Fruit fly (Drosophila melanogaster) whole organism, wandering third instar larva: Measurements from ENCODE around the gene Chsy.

Experiments
- Abd-B ChIP-seq: fragments of >200 bp; optimal IDR thresholded peaks from 2 replicates; lab custom pipeline; 2017; ENCODE audit warnings: missing biosample characterization, missing genetic modification characterization
- CG32264 ChIP-seq: fragments of 200-800 bp; sonication (Bioruptor generic); optimal IDR thresholded peaks from 2 replicates; lab custom pipeline; 2016; ENCODE audit warnings: missing biosample characterization, missing genetic modification characterization
- CG9705 ChIP-seq: fragments of 200-800 bp; sonication (Bioruptor generic); optimal IDR thresholded peaks from 2 replicates; lab custom pipeline; 2018; ENCODE audit warnings: missing biosample characterization, mild to moderate bottlenecking, missing genetic modification characterization
- CrebA ChIP-seq: fragments of 200-800 bp; sonication (Bioruptor generic); optimal IDR thresholded peaks from 2 replicates; lab custom pipeline; 2016; ENCODE audit warnings: missing biosample characterization, mild to moderate bottlenecking, missing genetic modification characterization, borderline replicate concordance
- Dfd ChIP-seq: fragments of >200 bp; optimal IDR thresholded peaks from 2 replicates; lab custom pipeline; 2017; ENCODE audit warnings: missing biosample characterization, missing genetic modification characterization
- Dif ChIP-seq: fragments of 200-275, 200-300 bp; sonication (Bioruptor generic); optimal IDR thresholded peaks from 2 replicates; lab custom pipeline; 2018; ENCODE audit warnings: missing biosample characterization, missing genetic modification characterization; ENCODE audit not compliant: partially characterized antibody
- GATAd ChIP-seq: sonication (Bioruptor generic); optimal IDR thresholded peaks from 2 replicates; lab custom pipeline; 2016; ENCODE audit warnings: missing biosample characterization, missing genetic modification characterization
- HLH106 ChIP-seq: fragments of 200-800 bp; optimal IDR thresholded peaks from 3 replicates; lab custom pipeline; 2019; ENCODE audit warnings: missing biosample characterization, mild to moderate bottlenecking, missing genetic modification characterization, moderate library complexity
- Hnf4 ChIP-seq: fragments of 200-800 bp; sonication (Bioruptor generic); optimal IDR thresholded peaks from 2 replicates; lab custom pipeline; 2016; ENCODE audit warnings: missing biosample characterization, mild to moderate bottlenecking, missing genetic modification characterization
- Hr78 ChIP-seq: fragments of >200 bp; optimal IDR thresholded peaks from 2 replicates; lab custom pipeline; 2017; ENCODE audit warnings: missing biosample characterization, missing genetic modification characterization
- Hr83 ChIP-seq: fragments of 200-300 bp; sonication (Bioruptor generic); optimal IDR thresholded peaks from 2 replicates; lab custom pipeline; 2016; ENCODE audit warnings: missing biosample characterization, mild to moderate bottlenecking, missing genetic modification characterization, moderate library complexity; ENCODE audit not compliant: poor library complexity, severe bottlenecking
- Jra ChIP-seq: sonication (Bioruptor generic); optimal IDR thresholded peaks from 2 replicates; lab custom pipeline; 2016; ENCODE audit warnings: missing biosample characterization, missing genetic modification characterization
- Mio ChIP-seq: sonication (Bioruptor generic); optimal IDR thresholded peaks from 2 replicates; lab custom pipeline; 2016; ENCODE audit warnings: missing biosample characterization, missing genetic modification characterization
- Myc ChIP-seq: fragments of >200 bp; optimal IDR thresholded peaks from 2 replicates; lab custom pipeline; 2017
- N ChIP-seq: fragments of >200 bp; optimal IDR thresholded peaks from 2 replicates; lab custom pipeline; 2018; ENCODE audit warnings: missing biosample characterization, missing external identifiers, missing genetic modification characterization
- OdsH ChIP-seq: fragments of 200-800 bp; sonication (Bioruptor generic); optimal IDR thresholded peaks from 2 replicates; lab custom pipeline; 2016; ENCODE audit warnings: missing biosample characterization, mild to moderate bottlenecking, missing genetic modification characterization
- Rel ChIP-seq, 2 experiments: fragments of 200-800 bp; sonication (Bioruptor generic) in 1 of 2; optimal IDR thresholded peaks; 2 replicates in 1 of 2; 3 replicates in 1 of 2; lab custom pipeline; 2016 to 2019; ENCODE audit warnings: mild to moderate bottlenecking in 2 of 2, missing biosample characterization in 2 of 2, missing genetic modification characterization in 2 of 2, moderate library complexity in 1 of 2
- Sp1 ChIP-seq: fragments of 200-800 bp; sonication (Bioruptor generic); optimal IDR thresholded peaks from 3 replicates; lab custom pipeline; 2019; ENCODE audit warnings: missing biosample characterization, mild to moderate bottlenecking, missing genetic modification characterization, moderate library complexity
- Vsx2 ChIP-seq: fragments of 200-300, 225-300 bp; sonication (Bioruptor generic); optimal IDR thresholded peaks from 2 replicates; lab custom pipeline; 2018; ENCODE audit warnings: missing biosample characterization, missing genetic modification characterization; ENCODE audit not compliant: partially characterized antibody
- br ChIP-seq: fragments of 200-800 bp; sonication (Bioruptor generic); optimal IDR thresholded peaks from 2 replicates; lab custom pipeline; 2016; ENCODE audit warnings: missing biosample characterization, missing genetic modification characterization
- brk ChIP-seq: fragments of 200-800 bp; sonication (Bioruptor generic); optimal IDR thresholded peaks from 2 replicates; lab custom pipeline; 2016; ENCODE audit warnings: missing biosample characterization, mild to moderate bottlenecking, missing genetic modification characterization
- dl ChIP-seq, 2 experiments: fragments of 175-275, 200-275 bp in 1 of 2; fragments of 200-275 bp in 1 of 2; sonication (Bioruptor generic); optimal IDR thresholded peaks; lab custom pipeline; 2018; ENCODE audit warnings: mild to moderate bottlenecking in 2 of 2, missing biosample characterization in 2 of 2, missing genetic modification characterization in 2 of 2, moderate library complexity in 2 of 2; ENCODE audit not compliant: partially characterized antibody in 2 of 2, insufficient read depth in 1 of 2
- dmrt93B ChIP-seq: fragments of 200-800 bp; sonication (Bioruptor generic); optimal IDR thresholded peaks from 2 replicates; lab custom pipeline; 2018; ENCODE audit warnings: missing biosample characterization, mild to moderate bottlenecking, missing genetic modification characterization
- dsf ChIP-seq: sonication (Bioruptor generic); optimal IDR thresholded peaks from 2 replicates; lab custom pipeline; 2016; ENCODE audit warnings: missing biosample characterization, missing genetic modification characterization, borderline replicate concordance
- ey ChIP-seq: fragments of 200-800 bp; sonication (Bioruptor generic); optimal IDR thresholded peaks from 2 replicates; lab custom pipeline; 2016; ENCODE audit warnings: missing biosample characterization, missing genetic modification characterization
- foxo ChIP-seq, 2 experiments: fragments of 200-800 bp; sonication (Bioruptor generic); optimal IDR thresholded peaks; 2 replicates in 1 of 2; 3 replicates in 1 of 2; lab custom pipeline; 2016 to 2017; ENCODE audit warnings: missing biosample characterization in 2 of 2, missing genetic modification characterization in 2 of 2
- fru ChIP-seq: fragments of 200-800 bp; sonication (Bioruptor generic); optimal IDR thresholded peaks from 3 replicates; lab custom pipeline; 2016; ENCODE audit warnings: missing biosample characterization, mild to moderate bottlenecking, missing genetic modification characterization
- h ChIP-seq: fragments of 200-800 bp; sonication (Bioruptor generic); optimal IDR thresholded peaks from 3 replicates; lab custom pipeline; 2016; ENCODE audit warnings: missing biosample characterization, mild to moderate bottlenecking, missing genetic modification characterization
- jim ChIP-seq: fragments of 175-275, 200-325 bp; sonication (Bioruptor generic); optimal IDR thresholded peaks from 2 replicates; lab custom pipeline; 2016; ENCODE audit warnings: missing biosample characterization, mild to moderate bottlenecking, missing genetic modification characterization
- lola ChIP-seq: fragments of >200 bp; optimal IDR thresholded peaks from 2 replicates; lab custom pipeline; 2017; ENCODE audit warnings: missing biosample characterization, missing genetic modification characterization
- pan ChIP-seq: fragments of >200 bp; optimal IDR thresholded peaks from 2 replicates; lab custom pipeline; 2017
- psq ChIP-seq: fragments of 200-800 bp; sonication (Bioruptor generic); optimal IDR thresholded peaks from 3 replicates; lab custom pipeline; 2017; ENCODE audit warnings: missing biosample characterization, mild to moderate bottlenecking, missing genetic modification characterization, moderate library complexity
- rgr ChIP-seq: fragments of 200-800 bp; sonication (Bioruptor generic); optimal IDR thresholded peaks from 3 replicates; lab custom pipeline; 2016; ENCODE audit warnings: missing biosample characterization, mild to moderate bottlenecking, missing genetic modification characterization
- sage ChIP-seq: fragments of 200-800 bp; sonication (Bioruptor generic); optimal IDR thresholded peaks from 2 replicates; lab custom pipeline; 2016; ENCODE audit warnings: missing biosample characterization, mild to moderate bottlenecking, missing genetic modification characterization
- sv ChIP-seq: fragments of 200-800 bp; sonication (Bioruptor generic); optimal IDR thresholded peaks from 3 replicates; lab custom pipeline; 2016; ENCODE audit warnings: missing biosample characterization, missing genetic modification characterization
- tai ChIP-seq: sonication (Bioruptor generic); optimal IDR thresholded peaks from 2 replicates; lab custom pipeline; 2016; ENCODE audit warnings: missing biosample characterization, missing genetic modification characterization
- usp ChIP-seq: fragments of >200 bp; optimal IDR thresholded peaks from 2 replicates; lab custom pipeline; 2017; ENCODE audit warnings: missing biosample characterization, missing genetic modification characterization
- woc ChIP-seq: sonication (Bioruptor generic); optimal IDR thresholded peaks from 2 replicates; lab custom pipeline; 2016; ENCODE audit warnings: missing biosample characterization, mild to moderate bottlenecking, missing genetic modification characterization

The Chsy gene

DNA sequence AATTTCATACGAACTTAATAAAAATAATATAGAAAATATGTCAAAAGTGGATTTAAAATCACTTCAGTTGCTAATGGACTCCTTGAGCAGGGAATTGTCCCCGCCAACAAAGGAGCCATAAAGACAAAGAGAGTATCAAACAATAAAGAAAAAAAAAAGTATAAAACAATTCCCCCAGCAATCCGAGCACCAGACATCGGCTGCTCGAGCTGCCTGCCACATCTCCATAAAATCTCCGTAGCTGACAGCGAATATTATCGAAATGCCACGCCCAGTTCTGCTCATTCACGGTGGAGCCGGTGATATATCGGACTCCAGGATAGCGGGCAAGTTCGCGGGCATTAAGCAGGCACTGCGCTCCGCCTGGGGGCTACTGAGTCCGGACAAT, 24.4 kb downstream of the Chsy start, which contains the start of gene CG7860:
Gene CG7860 (plus strand): TSS at position 11 of the 388 bp plus-strand sequence.
- no peak for TF ChIP-seq CG32264
- peak; percentile 1 for TF ChIP-seq woc (GFP tag; lab: Kevin White, UChicago)
- TF ChIP-seq sv (GFP tag; lab: Kevin White, UChicago), result no peak
- peak; percentile 7 for TF ChIP-seq Sp1 (GFP tag; lab: Kevin White, UChicago)
- no peak for TF ChIP-seq h
- peak; percentile 47 for TF ChIP-seq Dif (GFP tag; lab: Kevin White, UChicago)
- no peak for TF ChIP-seq rgr (GFP tag; lab: Kevin White, UChicago)

DNA sequence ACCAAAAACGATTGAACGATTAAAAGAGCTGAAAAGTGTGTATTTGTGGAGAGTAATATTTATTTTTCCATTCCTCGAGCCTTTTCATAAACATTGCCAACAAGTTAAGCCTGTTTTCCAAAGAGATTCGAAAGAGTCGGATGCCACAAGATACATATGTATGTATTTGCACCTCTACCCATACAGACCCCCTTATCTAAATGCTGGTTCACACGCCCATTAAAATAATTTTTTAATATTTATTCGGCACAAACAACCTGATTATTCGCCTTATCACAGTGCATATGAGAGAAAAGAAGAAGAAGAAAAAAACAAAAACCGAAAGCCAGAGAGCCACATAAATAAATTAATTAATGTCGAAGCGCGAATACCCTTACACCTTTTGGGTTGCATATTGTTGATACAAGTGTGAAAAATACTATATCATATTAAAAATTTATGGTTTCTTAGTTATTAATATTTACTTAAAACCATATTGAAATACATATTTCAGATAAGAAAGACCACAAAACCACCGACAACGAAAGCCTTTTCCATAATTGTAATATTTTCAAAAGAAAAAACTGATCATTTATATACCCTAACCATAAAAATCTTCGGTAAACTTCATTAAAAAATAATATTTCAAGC, 24.9 kb downstream of the Chsy start:
- TF ChIP-seq Dif (GFP tag; lab: Kevin White, UChicago) (no peak), psq (GFP tag; lab: Kevin White, UChicago) (peak; percentile 31), Hr83 (GFP tag; lab: Kevin White, UChicago) (peak; percentile 54), tai (GFP tag; lab: Kevin White, UChicago) (no peak), sage (no peak), Sp1 (GFP tag; lab: Kevin White, UChicago) (peak; percentile 37), h (peak; percentile 3), woc (GFP tag; lab: Kevin White, UChicago) (peak; percentile 6), HLH106 (tag; lab: Kevin White, UChicago) (peak; percentile 29), dmrt93B (GFP tag; lab: Kevin White, UChicago) (peak; percentile 22), CrebA (GFP tag; lab: Kevin White, UChicago) (no peak), Rel (GFP tag; optimal IDR thresholded peaks at IDR 0.05; lab: Kevin White, UChicago) (peak; percentile 18), Rel (tag; optimal IDR thresholded peaks at IDR 0.05; lab: Kevin White, UChicago) (peak; percentile 24)

DNA sequence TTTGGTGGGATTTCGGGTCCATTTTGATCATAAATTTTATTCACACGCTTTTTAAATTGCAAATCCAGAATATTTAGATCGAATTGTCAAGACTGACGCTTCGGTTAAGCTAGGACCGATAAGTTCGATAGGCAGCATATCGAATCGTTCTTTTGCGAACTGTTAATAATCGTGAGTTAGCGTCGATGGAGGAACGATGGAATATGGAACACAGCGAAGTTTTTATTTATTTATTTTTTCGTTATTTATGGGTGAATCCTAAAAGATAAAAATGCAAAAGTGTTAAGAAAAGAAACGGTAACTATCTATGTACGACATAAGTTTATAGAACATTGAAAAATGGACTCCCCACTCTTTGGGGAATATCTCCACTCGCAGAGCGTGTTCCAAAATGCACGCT, 37.4 kb downstream of the Chsy start, which contains the start of gene CG42300:
Gene CG42300 (minus strand): TSS at position 101 of the 400 bp plus-strand sequence.
- no peak for TF ChIP-seq Myc (lab: Kevin White, UChicago)
- TF ChIP-seq Dif (GFP tag; lab: Kevin White, UChicago), result no peak
- TF ChIP-seq Vsx2, result no peak
- no peak for TF ChIP-seq woc (GFP tag; lab: Kevin White, UChicago)
- TF ChIP-seq Hr83 (GFP tag; lab: Kevin White, UChicago), result no peak
- TF ChIP-seq Jra, result no peak
- no peak for TF ChIP-seq foxo (GFP tag; optimal IDR thresholded peaks at IDR 0.05; lab: Kevin White, UChicago)
- TF ChIP-seq pan (lab: Kevin White, UChicago), result no peak

DNA sequence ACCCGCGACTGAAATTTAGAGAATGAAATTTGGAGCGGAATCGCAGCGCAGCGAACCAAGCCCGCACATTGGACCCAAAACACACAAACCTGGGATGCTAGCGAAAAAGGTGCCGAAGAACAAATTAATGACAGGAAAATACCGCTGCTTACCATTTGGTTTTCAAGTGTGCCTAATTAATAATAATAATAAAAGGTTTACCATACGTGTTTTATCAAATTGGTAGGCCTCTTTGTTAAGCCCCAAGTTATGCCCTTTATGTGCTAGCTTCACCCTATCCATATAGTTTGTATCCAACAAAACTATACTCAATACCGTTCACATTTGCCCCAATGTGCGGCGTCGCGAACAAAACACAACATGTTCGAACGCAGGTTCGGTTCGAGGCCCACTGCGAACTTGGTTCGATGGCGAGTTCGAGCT, 39.1 kb downstream of the Chsy start, which contains the start of gene Ac13E:
Gene Ac13E (minus strand): TSS at position 23 of the 423 bp plus-strand sequence.
- TF ChIP-seq Dif (GFP tag; lab: Kevin White, UChicago) (no peak), tai (GFP tag; lab: Kevin White, UChicago) (peak; percentile 79), GATAd (GFP tag; lab: Kevin White, UChicago) (no peak), dsf (GFP tag; lab: Kevin White, UChicago) (peak; percentile 39), Abd-B (GFP tag; lab: Kevin White, UChicago) (no peak), Jra (peak; percentile 54), lola (GFP tag; lab: Kevin White, UChicago) (no peak), dmrt93B (GFP tag; lab: Kevin White, UChicago) (peak; percentile 88), Hr78 (GFP tag; lab: Kevin White, UChicago) (no peak), pan (lab: Kevin White, UChicago) (no peak), dl (GFP tag; optimal IDR thresholded peaks at IDR 0.05; lab: Kevin White, UChicago; ENCODE audit: insufficient read depth in 1 of 2, partially characterized antibody in 2 of 2) (no peak), br (GFP tag; lab: Kevin White, UChicago) (peak; percentile 92), Myc (lab: Kevin White, UChicago) (no peak), CrebA (GFP tag; lab: Kevin White, UChicago) (peak; percentile 36), Vsx2 (no peak), Sp1 (GFP tag; lab: Kevin White, UChicago) (peak; percentile 90), Rel (GFP tag; optimal IDR thresholded peaks at IDR 0.05; lab: Kevin White, UChicago) (peak; percentile 64), Rel (tag; optimal IDR thresholded peaks at IDR 0.05; lab: Kevin White, UChicago) (peak; percentile 48), HLH106 (tag; lab: Kevin White, UChicago) (peak; percentile 91), h (peak; percentile 91), sage (peak; percentile 84), OdsH (peak; percentile 88), fru (peak; percentile 93), usp (no peak), Mio (GFP tag; lab: Kevin White, UChicago) (no peak), CG32264 (peak; percentile 51), Dfd (GFP tag; lab: Kevin White, UChicago) (no peak), Hr83 (GFP tag; lab: Kevin White, UChicago) (no peak), Hnf4 (GFP tag; lab: Kevin White, UChicago) (peak; percentile 81), jim (no peak), CG9705 (GFP tag; lab: Kevin White, UChicago) (peak; percentile 91), rgr (GFP tag; lab: Kevin White, UChicago) (peak; percentile 90), woc (GFP tag; lab: Kevin White, UChicago) (peak; percentile 92), N (no peak), brk (GFP tag; lab: Kevin White, UChicago) (peak; percentile 72), ey (GFP tag; lab: Kevin White, UChicago) (peak; percentile 87), foxo (GFP tag; optimal IDR thresholded peaks at IDR 0.05; lab: Kevin White, UChicago) (peak; percentile 34 to 92)
